Fruit fly (Drosophila melanogaster): ENCODE results near the gene Rcc1.

Rcc1 gene

dm6 chr3L:5976121-5976906, 43.7 kb upstream of the Rcc1 start (continued):
- TF ChIP-seq Rfx (GFP tag; IDR thresholded peaks at IDR 0.05) (peak; percentile 86), Trl (optimal IDR thresholded peaks at IDR 0.05) (peak; percentile 68 to 99), Trl (GFP tag; optimal IDR thresholded peaks at IDR 0.05) (peak; percentile 91), CG10431 (GFP tag; optimal IDR thresholded peaks at IDR 0.05) (peak; percentile 76), Oli (tag; optimal IDR thresholded peaks at IDR 0.05) (peak; percentile 96), CG15269 (tag; optimal IDR thresholded peaks at IDR 0.05) (peak; percentile 90), danr (GFP tag; IDR thresholded peaks at IDR 0.05) (peak; percentile 91), Optix (GFP tag; IDR thresholded peaks at IDR 0.05) (peak; percentile 95), ap (GFP tag; IDR thresholded peaks at IDR 0.05) (peak; percentile 96), disco-r (GFP tag; optimal IDR thresholded peaks at IDR 0.05) (peak; percentile 84), dm (GFP tag; optimal IDR thresholded peaks at IDR 0.05) (peak; percentile 59), CG11093 (GFP tag; IDR thresholded peaks at IDR 0.05) (peak; percentile 97), CG13894 (tag; optimal IDR thresholded peaks at IDR 0.05) (peak; percentile 65), CG3065 (GFP tag; optimal IDR thresholded peaks at IDR 0.05) (peak; percentile 66), inv (GFP tag; IDR thresholded peaks at IDR 0.05; ENCODE audit: partially characterized antibody) (no peak), HLH54F (GFP tag; optimal IDR thresholded peaks at IDR 0.05) (peak; percentile 65), B-H1 (GFP tag; IDR thresholded peaks at IDR 0.05) (peak; percentile 95), CG13424 (tag; optimal IDR thresholded peaks at IDR 0.05) (peak; percentile 90), Atf6 (GFP tag; IDR thresholded peaks at IDR 0.05) (peak; percentile 90), Oaz (GFP tag; IDR thresholded peaks at IDR 0.05) (peak; percentile 78), zfh2 (GFP tag; optimal IDR thresholded peaks at IDR 0.05) (peak; percentile 15), CG12942 (GFP tag; optimal IDR thresholded peaks at IDR 0.05) (peak; percentile 90), gcm2 (GFP tag; optimal IDR thresholded peaks at IDR 0.05) (peak; percentile 62), prd (optimal IDR thresholded peaks at IDR 0.05) (no peak), prd (GFP tag; IDR thresholded peaks at IDR 0.05) (peak; percentile 98), CG1024 (GFP tag; IDR thresholded peaks at IDR 0.05) (peak; percentile 94), CG15011 (GFP tag; optimal IDR thresholded peaks at IDR 0.05) (peak; percentile 79), CG12299 (tag; optimal IDR thresholded peaks at IDR 0.05) (peak; percentile 84), CG13123 (GFP tag; optimal IDR thresholded peaks at IDR 0.05) (peak; percentile 82), HLH4C (GFP tag; IDR thresholded peaks at IDR 0.05; ENCODE audit: partially characterized antibody) (0 out of 3 replicates have a peak, but pooled peaks have one; percentile 4), sima (GFP tag; optimal IDR thresholded peaks at IDR 0.05) (peak; percentile 77), CG10209 (GFP tag; optimal IDR thresholded peaks at IDR 0.05) (peak; percentile 96), CG3163 (GFP tag; optimal IDR thresholded peaks at IDR 0.05) (peak; percentile 42), vfl (GFP tag; optimal IDR thresholded peaks at IDR 0.05) (peak; percentile 66), rib (GFP tag; IDR thresholded peaks at IDR 0.05) (peak; percentile 59; the same call in 1 of the 2 replicates), sna (GFP tag; IDR thresholded peaks at IDR 0.05; ENCODE audit: partially characterized antibody) (no peak), Bgb (GFP tag; IDR thresholded peaks at IDR 0.05; ENCODE audit: partially characterized antibody) (no peak; the same call in 1 of the 2 replicates), insv (GFP tag; optimal IDR thresholded peaks at IDR 0.05) (peak in 1 of 2 experiments; percentile 22), Fer3 (tag; optimal IDR thresholded peaks at IDR 0.05) (peak; percentile 86), CG7357 (GFP tag; IDR thresholded peaks at IDR 0.05) (peak; percentile 92), Bdp1 (GFP tag; optimal IDR thresholded peaks at IDR 0.05) (peak; percentile 81), croc (GFP tag; conservative IDR thresholded peaks at IDR 0.05) (peak; percentile 96), Gsc (GFP tag; IDR thresholded peaks at IDR 0.05) (peak; percentile 94; the same call in 1 of the 2 replicates), sug (tag; optimal IDR thresholded peaks at IDR 0.05) (peak; percentile 19), CG30431 (GFP tag; optimal IDR thresholded peaks at IDR 0.05) (peak; percentile 94), tll (GFP tag; optimal IDR thresholded peaks at IDR 0.05) (peak in 1 of 2 experiments; percentile 81), ab (GFP tag; optimal IDR thresholded peaks at IDR 0.05) (peak; percentile 63), CG8359 (GFP tag; optimal IDR thresholded peaks at IDR 0.05; ENCODE audit: borderline replicate concordance) (peak; percentile 86), fd64A (GFP tag; optimal IDR thresholded peaks at IDR 0.05) (peak; percentile 85)

All from whole organism, embryonic.